Worm (Caenorhabditis elegans) whole organism, dauer: Measurements from ENCODE around the gene str-112.

Source experiments
- unc-62 ChIP-seq: sonication (generic microtip); optimal IDR thresholded peaks from 2 replicates; lab custom pipeline; 2017; ENCODE audit warnings: missing biosample characterization, missing genetic modification reagents, missing genetic modification characterization

The str-112 gene

ce11 chrV:7142661-7143060 lies 4.4 kb upstream of the str-112 start:
- no peak for TF ChIP-seq unc-62

ce11 chrV:7141864-7142263 lies 3.6 kb upstream of the str-112 start, which contains the start of gene ugt-40:
ugt-40 (minus strand) TSS chrV:7141964.
- no peak for TF ChIP-seq unc-62

DNA sequence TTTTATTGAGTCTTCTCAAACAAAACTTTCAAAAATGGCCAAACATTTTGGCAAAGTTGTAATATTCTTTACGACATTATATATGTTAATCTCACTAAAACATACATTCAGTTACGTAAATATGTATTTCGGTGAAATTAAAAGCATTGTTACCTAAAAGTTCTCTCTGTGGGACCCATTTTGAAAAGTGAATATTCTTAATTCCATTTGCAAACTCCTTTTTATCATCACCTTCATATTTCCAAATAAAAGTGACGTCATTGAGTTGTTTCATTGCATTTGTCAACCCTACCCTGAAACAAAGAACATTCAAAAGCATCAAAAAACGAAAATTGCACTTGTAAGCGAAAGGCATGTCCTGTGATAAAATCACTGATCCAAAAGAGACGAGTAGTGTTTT lies 2.1 kb upstream of the str-112 start:
- no peak for TF ChIP-seq unc-62

ce11 chrV:7136859-7137258 lies 1.4 kb downstream of the str-112 start:
- TF ChIP-seq unc-62: no peak

- TF ChIP-seq unc-62: no peak
These were observed 4.3 kb downstream of the str-112 start, which contains the start of gene F10D2.16 for ce11 chrV:7133963-7134362. F10D2.16 (plus strand) TSS chrV:7134263.

DNA sequence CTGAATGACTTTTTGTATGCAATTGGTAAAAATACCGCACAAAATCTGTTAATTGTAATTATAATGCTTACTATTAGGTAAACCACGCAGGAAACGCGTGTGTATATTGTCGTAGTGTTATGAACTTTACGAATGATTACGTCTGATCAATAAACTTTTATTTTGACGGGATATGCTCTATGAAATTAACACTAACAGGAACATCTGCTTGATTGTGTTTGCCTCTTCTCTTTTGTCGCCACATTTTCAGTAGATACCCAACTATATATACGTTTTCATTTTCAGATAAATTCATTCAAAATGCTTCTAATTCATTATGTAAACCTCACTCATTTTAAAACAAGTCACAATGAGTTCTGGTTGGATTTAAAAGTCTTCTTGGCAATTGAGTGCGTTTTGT lies 6.0 kb downstream of the str-112 start, which contains the start of gene sre-10:
sre-10 (plus strand) TSS at position 301 of the 400 bp plus-strand sequence.
- no peak for TF ChIP-seq unc-62

DNA sequence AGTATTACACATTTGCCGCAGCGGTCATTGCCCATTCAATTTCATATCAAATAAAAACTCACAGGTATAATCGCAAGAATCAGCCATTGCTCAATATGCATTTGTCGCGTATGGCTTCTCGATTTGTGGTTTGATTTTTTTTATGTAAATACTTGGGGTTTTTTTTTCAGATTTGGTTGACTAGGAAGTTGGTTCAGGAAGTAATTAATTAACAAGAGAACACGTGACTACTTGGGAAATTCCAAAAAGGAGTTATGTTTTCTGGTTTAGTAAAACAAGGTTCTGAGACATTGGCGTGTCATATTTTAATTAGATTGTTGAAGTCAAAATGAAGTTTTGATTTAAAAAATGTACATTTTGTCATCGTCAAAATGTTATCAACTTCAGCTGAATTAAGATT lies 7.2 kb downstream of the str-112 start, which contains the start of gene srx-36:
srx-36 (minus strand) TSS at position 101 of the 400 bp plus-strand sequence.
- no peak for TF ChIP-seq unc-62

DNA sequence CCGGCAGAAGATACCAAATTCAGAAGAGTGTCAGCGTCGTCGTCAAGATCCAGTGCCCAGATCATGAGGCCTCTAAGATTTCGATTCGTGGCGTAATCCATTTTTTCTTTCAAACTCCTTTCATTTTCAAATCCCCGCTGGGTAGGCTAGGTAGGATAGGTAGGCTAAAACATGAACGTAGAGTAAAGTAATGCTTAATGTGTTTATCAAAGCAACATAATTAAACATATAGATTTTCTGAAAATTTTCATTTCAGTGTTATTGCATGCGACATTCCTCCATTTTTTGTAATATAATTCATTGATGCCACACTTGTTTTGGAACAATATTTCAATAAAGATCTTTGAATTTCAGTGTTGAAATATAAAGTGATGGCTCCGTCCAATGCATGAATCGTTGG lies 8.8 kb downstream of the str-112 start, which contains the start of gene T01C4.8:
T01C4.8 (minus strand) TSS at position 101 of the 400 bp plus-strand sequence.
- TF ChIP-seq unc-62: no peak

- TF ChIP-seq unc-62: no peak
These were observed 14.2 kb downstream of the str-112 start for ce11 chrV:7123979-7124378.

- no peak for TF ChIP-seq unc-62
These were observed 15.0 kb downstream of the str-112 start, which contains the start of gene lmd-5 for ce11 chrV:7123188-7123708. lmd-5 (plus strand) TSS chrV:7123658.

DNA sequence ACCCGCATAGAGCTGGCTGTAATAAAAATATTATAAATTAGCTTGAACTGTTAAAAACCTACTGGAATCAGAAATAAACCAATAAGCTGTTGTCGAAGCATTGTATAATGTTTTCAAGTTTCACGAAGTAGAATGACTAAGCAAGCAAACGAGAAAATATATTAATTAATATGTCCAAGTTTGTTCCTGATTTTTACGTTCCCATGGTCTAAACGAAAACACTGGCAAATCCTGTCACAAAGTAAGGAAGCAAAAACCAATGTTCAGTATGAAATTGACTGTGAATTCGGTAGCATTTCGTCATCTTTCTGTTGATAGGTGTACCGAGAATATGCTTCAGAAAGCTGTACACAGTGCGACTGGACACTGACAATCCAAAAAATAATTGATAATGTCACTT lies 18.1 kb downstream of the str-112 start, which contains the start of gene srx-34:
srx-34 (minus strand) TSS at position 101 of the 400 bp plus-strand sequence.
- TF ChIP-seq unc-62: no peak

- TF ChIP-seq unc-62: no peak
These were observed 19.4 kb downstream of the str-112 start, which contains the start of gene srx-33 for ce11 chrV:7118796-7119195. srx-33 (minus strand) TSS chrV:7118896.

DNA sequence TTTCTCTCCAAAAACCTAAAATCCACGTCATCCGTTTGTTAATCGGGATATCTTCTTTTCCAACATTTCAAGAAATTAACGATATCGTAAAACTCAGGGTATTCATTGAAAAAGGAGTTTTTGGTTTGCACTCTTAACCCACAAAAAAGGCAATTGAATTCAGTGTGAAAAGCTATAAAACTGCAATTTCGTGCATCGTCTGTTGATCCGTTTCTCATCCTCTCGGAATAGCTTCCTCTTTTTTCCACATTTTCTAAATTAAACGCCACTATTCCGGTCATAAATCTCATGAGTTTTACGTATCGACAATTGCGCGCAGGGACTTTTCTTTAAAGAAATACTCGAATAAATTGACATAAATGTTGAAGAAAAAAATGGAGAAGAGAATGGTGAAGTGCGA lies 26.0 kb downstream of the str-112 start:
- TF ChIP-seq unc-62: no peak

DNA sequence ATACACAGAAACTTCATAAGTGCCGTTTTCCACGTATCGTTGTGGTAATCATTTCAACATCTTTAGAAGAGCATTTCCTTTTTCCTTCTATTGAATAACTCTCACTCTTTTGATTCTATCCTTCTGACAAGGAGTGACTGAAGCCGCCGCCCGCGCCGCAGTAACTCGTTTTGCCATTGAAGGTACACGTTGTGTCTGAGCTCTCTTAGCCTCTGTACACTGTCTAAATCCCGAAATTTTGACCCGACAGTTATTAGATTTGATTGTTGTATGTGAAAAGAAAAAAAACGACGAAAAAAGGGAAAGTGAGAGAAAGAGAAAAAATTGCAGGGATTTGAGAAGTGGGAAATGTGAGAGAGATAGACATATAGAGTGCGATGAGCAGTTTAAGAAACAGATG lies 26.9 kb downstream of the str-112 start:
- TF ChIP-seq unc-62: no peak

ce11 chrV:7110370-7110769 lies 27.9 kb downstream of the str-112 start:
- TF ChIP-seq unc-62: no peak

DNA sequence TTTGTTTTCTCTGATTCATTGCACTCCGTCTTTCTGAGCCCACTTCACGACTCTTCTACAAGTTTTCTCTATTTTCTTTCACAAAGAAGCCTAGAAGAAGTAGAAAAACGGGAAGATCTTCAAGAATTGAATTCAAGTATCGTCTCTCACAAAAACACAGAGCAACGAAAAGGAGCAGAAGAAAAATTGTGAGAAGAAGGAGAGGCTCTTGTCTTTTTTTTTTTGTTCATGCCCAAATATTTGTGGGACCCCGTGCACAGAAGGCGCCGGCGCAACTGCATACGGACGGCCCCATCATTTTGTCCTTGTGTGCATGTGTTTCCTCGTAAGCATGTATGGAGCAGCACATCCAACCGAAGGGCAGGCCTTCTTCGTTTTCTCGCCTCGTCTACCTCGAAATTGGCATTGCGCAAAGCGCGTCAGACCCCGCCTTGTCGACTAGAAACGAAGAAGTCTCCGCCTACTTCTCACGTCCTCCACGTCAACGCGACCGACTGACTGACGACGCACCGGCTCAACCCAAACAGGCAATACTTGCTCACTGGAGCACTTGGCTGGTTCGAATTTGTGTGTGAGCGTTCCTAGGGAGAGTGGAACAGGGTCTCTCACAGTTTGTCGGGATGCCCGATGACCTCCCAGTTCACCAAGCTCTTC lies 31.6 kb downstream of the str-112 start:
- no peak for TF ChIP-seq unc-62

DNA sequence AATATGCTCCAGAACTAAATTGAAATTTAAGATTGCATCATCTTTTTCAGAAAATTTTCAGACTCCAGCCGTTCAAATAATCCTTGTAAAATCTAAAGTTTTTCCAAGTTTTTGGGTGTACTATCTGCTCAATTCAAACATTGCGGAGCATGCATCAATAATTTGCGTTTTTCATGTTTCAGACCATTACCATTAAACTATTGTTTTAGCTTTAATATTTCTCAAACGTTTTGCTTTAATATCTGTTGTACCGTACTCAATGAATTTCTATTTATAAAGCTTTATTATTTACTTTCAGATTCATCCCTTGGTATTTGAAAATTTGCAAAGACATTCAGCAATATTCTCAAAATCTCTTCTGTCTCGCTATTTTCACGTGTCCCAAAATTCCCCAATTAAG lies 35.0 kb downstream of the str-112 start, which contains the start of gene odr-2:
odr-2 (plus strand) TSS at position 301 of the 400 bp plus-strand sequence.
- TF ChIP-seq unc-62: no peak

DNA sequence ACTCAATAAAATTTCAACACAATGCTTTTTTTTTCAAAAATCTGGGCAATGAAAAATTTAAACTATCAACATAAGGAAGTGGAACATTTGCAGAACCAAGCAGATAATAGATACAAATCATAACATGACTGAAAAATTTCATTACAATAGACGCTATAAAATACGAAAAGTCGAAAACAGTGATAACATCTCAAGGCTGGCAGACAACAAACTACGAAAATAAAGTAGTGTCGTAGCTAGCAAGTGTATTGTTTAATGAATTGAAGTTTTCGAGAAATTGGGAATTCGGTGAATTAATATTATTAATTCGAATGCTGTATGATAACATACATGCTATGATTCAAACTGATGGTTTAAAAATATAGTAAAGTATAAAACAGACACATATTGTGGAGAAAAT lies 41.4 kb downstream of the str-112 start:
- TF ChIP-seq unc-62: no peak
